Worm (Caenorhabditis elegans): ENCODE results near the gene ZK688.5.
A peak's percentile ranks its signal among the peaks of the same experiment; 100 is the strongest.

ZK688.5 gene

ce11 chrIII:7854494-7855184, 36.8 kb downstream of the ZK688.5 start, which contains the start of gene rpl-35 (continued):
- peak; percentile 93 for TF ChIP-seq hsf-1 (GFP tag; IDR thresholded peaks at IDR 0.05)
- TF ChIP-seq hlh-26 (GFP tag; conservative IDR thresholded peaks at IDR 0.05) = no peak
- TF ChIP-seq ztf-22 (GFP tag; optimal IDR thresholded peaks at IDR 0.05) = peak; percentile 96
- peak; percentile 99 for TF ChIP-seq F23B12.7 (tag; optimal IDR thresholded peaks at IDR 0.05; ENCODE audit: insufficient read depth)
- peak; percentile 99 for TF ChIP-seq lir-1 (GFP tag; conservative IDR thresholded peaks at IDR 0.05)
- peak; percentile 85 for TF ChIP-seq ccch-3 (GFP tag; optimal IDR thresholded peaks at IDR 0.05)
- peak; percentile 100 for TF ChIP-seq ceh-27 (GFP tag; optimal IDR thresholded peaks at IDR 0.05)
- peak; percentile 99 for TF ChIP-seq ets-4 (GFP tag; optimal IDR thresholded peaks at IDR 0.05)
- peak; percentile 100 for TF ChIP-seq athp-1 (tag; optimal IDR thresholded peaks at IDR 0.05)

ce11 chrIII:7848173-7848572, 43.2 kb downstream of the ZK688.5 start:
- TF ChIP-seq Y56A3A.18 (GFP tag; IDR thresholded peaks at IDR 0.05) = no peak
- TF ChIP-seq ceh-27 (GFP tag; optimal IDR thresholded peaks at IDR 0.05) = no peak
- TF ChIP-seq madf-6 (GFP tag; IDR thresholded peaks at IDR 0.05) = no peak
- no peak for TF ChIP-seq lin-26 (GFP tag; IDR thresholded peaks at IDR 0.05)

DNA sequence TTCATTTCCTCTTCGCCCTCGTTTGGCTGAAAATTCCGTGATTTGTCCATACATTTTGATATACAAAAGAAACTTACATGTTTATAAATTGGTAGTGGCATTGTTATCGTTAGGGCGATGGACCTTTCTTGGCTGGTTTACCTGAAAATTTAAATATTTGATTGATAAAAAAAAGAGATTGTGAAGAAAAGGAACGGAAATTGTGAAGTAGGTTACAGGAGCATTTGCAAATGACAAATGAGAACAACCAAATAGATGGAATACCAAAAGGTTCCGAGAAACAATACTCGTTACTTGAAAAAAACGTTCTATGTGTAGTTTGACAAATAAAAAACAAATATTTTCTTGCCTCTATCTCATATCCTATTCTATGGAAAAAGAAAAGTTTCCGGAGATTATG, 47.9 kb downstream of the ZK688.5 start, which contains the start of gene ZK652.8:
Gene ZK652.8, minus strand, starts transcription at position 101 of the 400 bp plus-strand sequence.
- TF ChIP-seq snpc-3.4 (tag; optimal IDR thresholded peaks at IDR 0.05) = no peak
- TF ChIP-seq pbrm-1 (GFP tag; IDR thresholded peaks at IDR 0.05) = no peak
- TF ChIP-seq nhr-80 (tag; optimal IDR thresholded peaks at IDR 0.05) = no peak
- TF ChIP-seq F23B12.7 (tag; optimal IDR thresholded peaks at IDR 0.05; ENCODE audit: insufficient read depth) = no peak
- TF ChIP-seq B0336.3 (GFP tag; IDR thresholded peaks at IDR 0.05) = no peak

ce11 chrIII:7838907-7839642, 52.3 kb downstream of the ZK688.5 start, which contains the start of gene ceh-23:
Gene ceh-23, plus strand, starts transcription at chrIII:7839592.
- no peak for TF ChIP-seq Y56A3A.18 (GFP tag; IDR thresholded peaks at IDR 0.05)
- TF ChIP-seq F22D6.2 (tag; optimal IDR thresholded peaks at IDR 0.05) = no peak
- TF ChIP-seq rec-8 (tag; optimal IDR thresholded peaks at IDR 0.05) = no peak
- TF ChIP-seq B0035.1 (tag; optimal IDR thresholded peaks at IDR 0.05) = no peak
- TF ChIP-seq snpc-1.1 (tag; optimal IDR thresholded peaks at IDR 0.05; ENCODE audit: insufficient read depth) = no peak
- no peak for TF ChIP-seq unc-130 (GFP tag; optimal IDR thresholded peaks at IDR 0.05)
- TF ChIP-seq F10E7.11 (tag; optimal IDR thresholded peaks at IDR 0.05) = no peak
- no peak for TF ChIP-seq lsy-27 (tag; optimal IDR thresholded peaks at IDR 0.05; ENCODE audit: borderline replicate concordance, insufficient read depth)
- TF ChIP-seq rpc-1 (optimal IDR thresholded peaks at IDR 0.05) = no peak
- no peak for TF ChIP-seq rpc-1 (tag; optimal IDR thresholded peaks at IDR 0.05)
- no peak for TF ChIP-seq Y53G8AR.9 (GFP tag; conservative IDR thresholded peaks at IDR 0.05)
- no peak for TF ChIP-seq somi-1 (GFP tag; optimal IDR thresholded peaks at IDR 0.05)
- TF ChIP-seq C17E4.6 (GFP tag; IDR thresholded peaks at IDR 0.05) = no peak
- no peak for TF ChIP-seq Y67H2A.10 (GFP tag; conservative IDR thresholded peaks at IDR 0.05)

DNA sequence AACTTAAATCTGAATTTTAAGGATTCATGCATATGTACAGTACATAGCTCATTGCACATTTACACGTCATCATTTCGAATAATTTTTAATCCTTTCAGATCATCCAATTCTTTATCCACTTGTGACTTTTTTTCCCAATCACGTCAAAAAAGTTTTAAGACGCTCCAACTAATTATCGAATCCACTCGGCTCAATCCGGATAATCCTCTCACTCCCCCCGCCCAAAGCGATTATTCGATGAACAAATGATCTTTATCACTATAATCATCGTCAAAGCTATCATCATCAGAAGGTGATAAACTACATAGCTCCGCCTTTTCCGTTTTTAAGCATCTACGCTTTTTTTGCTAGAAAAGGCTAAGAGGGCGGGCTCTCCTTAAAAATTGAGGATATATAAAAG, 53.9 kb downstream of the ZK688.5 start:
- TF ChIP-seq C17E4.6 (GFP tag; IDR thresholded peaks at IDR 0.05) (no peak), zim-3 (tag; optimal IDR thresholded peaks at IDR 0.05) (no peak), dox-1 (GFP tag; IDR thresholded peaks at IDR 0.05) (no peak), bed-1 (GFP tag; IDR thresholded peaks at IDR 0.05) (no peak), aptf-3 (GFP tag; IDR thresholded peaks at IDR 0.05) (no peak), mel-28 (tag; optimal IDR thresholded peaks at IDR 0.05; ENCODE audit: borderline replicate concordance) (no peak), C06A6.2 (GFP tag; conservative IDR thresholded peaks at IDR 0.05) (no peak), hmg-20 (GFP tag; IDR thresholded peaks at IDR 0.05) (no peak), sptf-2 (GFP tag; optimal IDR thresholded peaks at IDR 0.05) (no peak), efl-1 (GFP tag; optimal IDR thresholded peaks at IDR 0.05) (no peak), F37B4.10 (GFP tag; IDR thresholded peaks at IDR 0.05) (no peak), ceh-27 (GFP tag; optimal IDR thresholded peaks at IDR 0.05) (no peak), bed-2 (GFP tag; IDR thresholded peaks at IDR 0.05) (no peak)

All from whole organism, young adult.